Fruit fly (Drosophila melanogaster): ENCODE data around the gene Osi8.
A peak's percentile ranks its signal among the peaks of the same experiment; 100 is the strongest.

Gene Osi8

DNA sequence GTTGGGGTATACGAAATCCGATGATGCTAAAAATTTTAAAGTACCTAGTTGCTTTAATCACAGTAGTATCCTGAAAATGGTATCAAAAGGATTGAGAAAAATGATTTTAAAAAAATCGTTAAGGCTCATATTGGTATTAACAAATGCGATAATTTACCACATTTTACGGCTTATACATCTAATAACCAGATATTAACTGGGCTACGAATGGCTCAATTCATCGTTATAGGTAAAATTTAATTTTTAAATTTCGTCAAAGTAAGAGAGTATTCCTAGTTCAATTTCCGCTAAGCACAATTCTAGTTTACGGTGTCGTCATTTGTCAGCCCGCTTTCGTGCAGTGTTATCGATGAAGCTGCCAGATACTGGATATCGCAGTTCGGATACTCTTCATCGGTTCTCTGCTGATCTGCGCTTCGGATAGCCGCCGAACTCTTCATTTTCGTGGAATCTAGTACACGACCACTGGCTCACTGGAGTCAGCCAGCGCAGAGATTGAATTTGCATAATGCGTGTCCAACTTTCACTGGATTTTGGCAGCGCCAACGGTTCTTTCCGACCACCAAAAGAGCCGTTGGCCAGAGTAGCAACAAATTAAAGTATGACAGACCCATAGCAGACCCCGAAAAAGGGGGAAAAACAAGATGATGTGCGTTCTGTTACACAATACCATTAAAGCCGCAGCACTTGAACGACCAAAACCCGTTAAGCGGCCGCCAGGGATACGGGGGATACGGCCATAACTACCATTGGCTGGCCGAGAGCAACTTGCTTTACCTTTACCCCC is 25.7 kb upstream of the Osi8 start (continued):
- TF ChIP-seq CG6654 (GFP tag; optimal IDR thresholded peaks at IDR 0.05) = peak; percentile 24
- peak; percentile 65 for TF ChIP-seq D19A (tag; optimal IDR thresholded peaks at IDR 0.05)
- TF ChIP-seq Hsf (GFP tag; optimal IDR thresholded peaks at IDR 0.05) = no peak
- no peak for TF ChIP-seq vnd (GFP tag; IDR thresholded peaks at IDR 0.05; ENCODE audit: partially characterized antibody)
- no peak for TF ChIP-seq CG30431 (GFP tag; optimal IDR thresholded peaks at IDR 0.05)
- no peak for TF ChIP-seq prd (optimal IDR thresholded peaks at IDR 0.05)
- TF ChIP-seq prd (GFP tag; IDR thresholded peaks at IDR 0.05) = no peak
- TF ChIP-seq nmo (GFP tag; optimal IDR thresholded peaks at IDR 0.05) = peak; percentile 57
- TF ChIP-seq CG11247 (GFP tag; IDR thresholded peaks at IDR 0.05) = no peak
- no peak for TF ChIP-seq run (tag; optimal IDR thresholded peaks at IDR 0.05)
- peak; percentile 58 for TF ChIP-seq phol (tag; optimal IDR thresholded peaks at IDR 0.05)
- TF ChIP-seq Rfx (GFP tag; IDR thresholded peaks at IDR 0.05) = no peak
- no peak for TF ChIP-seq CG7928 (GFP tag; optimal IDR thresholded peaks at IDR 0.05)
- no peak for TF ChIP-seq en (GFP tag; optimal IDR thresholded peaks at IDR 0.05)
- TF ChIP-seq CG2712 (tag; optimal IDR thresholded peaks at IDR 0.05) = peak; percentile 39
- TF ChIP-seq Dll (GFP tag; IDR thresholded peaks at IDR 0.05; ENCODE audit: partially characterized antibody) = no peak
- no peak for TF ChIP-seq pb (GFP tag; optimal IDR thresholded peaks at IDR 0.05)
- no peak for TF ChIP-seq CG12942 (GFP tag; optimal IDR thresholded peaks at IDR 0.05)
- no peak for TF ChIP-seq CG16863 (GFP tag; optimal IDR thresholded peaks at IDR 0.05)
- no peak for TF ChIP-seq gfzf (GFP tag; optimal IDR thresholded peaks at IDR 0.05)
- TF ChIP-seq ash1 (GFP tag; optimal IDR thresholded peaks at IDR 0.05) = no peak
- TF ChIP-seq Six4 (GFP tag; optimal IDR thresholded peaks at IDR 0.05) = no peak

DNA sequence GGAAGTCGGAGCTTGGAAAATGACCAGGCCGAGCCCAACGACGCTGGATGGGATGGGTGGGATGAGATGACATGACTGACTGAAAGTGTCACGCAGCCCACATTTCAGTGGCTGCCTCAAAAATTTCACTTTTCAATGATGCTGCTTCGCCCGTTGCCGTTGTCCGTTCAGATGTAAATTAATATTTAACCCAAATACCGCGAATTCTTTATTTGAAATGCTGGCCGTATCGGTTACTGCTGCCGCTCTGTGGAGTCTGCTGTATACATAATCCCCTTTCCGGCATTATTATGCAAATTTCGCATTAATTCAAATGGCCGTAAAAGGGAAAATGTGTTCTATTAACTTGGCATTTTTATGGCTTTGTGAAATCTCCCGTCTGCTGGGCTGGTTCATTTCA is 24.7 kb upstream of the Osi8 start:
- TF ChIP-seq stwl (tag; optimal IDR thresholded peaks at IDR 0.05) (no peak), crc (GFP tag; optimal IDR thresholded peaks at IDR 0.05) (no peak), Blimp-1 (GFP tag; optimal IDR thresholded peaks at IDR 0.05) (peak; percentile 84), Awh (GFP tag; IDR thresholded peaks at IDR 0.05) (0 out of 2 replicates have a peak, but pooled peaks have one; percentile 41), sd (tag; optimal IDR thresholded peaks at IDR 0.05) (peak; percentile 87), vvl (GFP tag; IDR thresholded peaks at IDR 0.05) (peak; percentile 20; the same call in 1 of the 2 replicates), abd-A (tag; optimal IDR thresholded peaks at IDR 0.05) (peak; percentile 47)

DNA sequence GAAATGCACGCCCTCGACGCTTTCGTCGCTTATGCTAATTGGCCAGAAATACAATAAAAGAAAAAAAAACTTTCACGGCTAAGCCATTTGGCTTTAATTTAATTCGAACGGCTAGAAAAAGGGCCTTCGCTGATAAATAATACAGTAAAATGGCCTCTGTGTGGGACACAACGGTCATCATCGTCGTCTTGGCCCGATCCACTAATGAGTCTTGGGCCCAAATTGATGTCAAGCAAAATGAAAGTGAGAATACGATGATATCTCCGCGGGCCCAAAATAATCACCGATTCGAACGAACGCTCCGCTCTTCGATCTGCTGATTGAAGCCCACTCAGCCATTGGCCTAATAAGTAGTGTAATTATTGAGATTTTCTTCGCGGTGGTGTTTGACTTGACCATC is 23.6 kb upstream of the Osi8 start:
- TF ChIP-seq Adf1 (GFP tag; IDR thresholded peaks at IDR 0.05) = no peak
- no peak for TF ChIP-seq D19B (GFP tag; optimal IDR thresholded peaks at IDR 0.05)
- TF ChIP-seq sna (GFP tag; IDR thresholded peaks at IDR 0.05; ENCODE audit: partially characterized antibody) = no peak
- TF ChIP-seq ems (GFP tag; optimal IDR thresholded peaks at IDR 0.05) = no peak
- TF ChIP-seq da (GFP tag; optimal IDR thresholded peaks at IDR 0.05) = no peak
- TF ChIP-seq CG12104 (GFP tag; optimal IDR thresholded peaks at IDR 0.05) = no peak
- TF ChIP-seq CG9797 (GFP tag; optimal IDR thresholded peaks at IDR 0.05) = no peak
- no peak for TF ChIP-seq MESR4 (GFP tag; optimal IDR thresholded peaks at IDR 0.05)
- TF ChIP-seq otp (GFP tag; IDR thresholded peaks at IDR 0.05) = no peak
- TF ChIP-seq CG1792 (GFP tag; optimal IDR thresholded peaks at IDR 0.05) = no peak
- TF ChIP-seq HHEX (GFP tag; optimal IDR thresholded peaks at IDR 0.05) = no peak
- TF ChIP-seq zfh2 (GFP tag; optimal IDR thresholded peaks at IDR 0.05) = no peak
- no peak for TF ChIP-seq kni (GFP tag; optimal IDR thresholded peaks at IDR 0.05)
- no peak for TF ChIP-seq CG15269 (tag; optimal IDR thresholded peaks at IDR 0.05)
- no peak for TF ChIP-seq ham (GFP tag; IDR thresholded peaks at IDR 0.05)
- no peak for TF ChIP-seq sob (GFP tag; IDR thresholded peaks at IDR 0.05)
- peak; percentile 76 for TF ChIP-seq abd-A (tag; optimal IDR thresholded peaks at IDR 0.05)
- peak; percentile 84 for TF ChIP-seq pros (GFP tag; optimal IDR thresholded peaks at IDR 0.05)
- no peak for TF ChIP-seq Meics (GFP tag; optimal IDR thresholded peaks at IDR 0.05)
- TF ChIP-seq CG31365 (tag; optimal IDR thresholded peaks at IDR 0.05) = no peak
- TF ChIP-seq dm (GFP tag; optimal IDR thresholded peaks at IDR 0.05) = no peak
